Worm (Caenorhabditis elegans) whole organism, early embryonic: Measurements from ENCODE around the gene lmtr-5.

ENCODE experiments used
- B0310.2 ChIP-seq: sonication (generic microtip); optimal IDR thresholded peaks from 2 replicates; lab custom pipeline; 2016; ENCODE audit warnings: mild to moderate bottlenecking, missing genetic modification characterization, missing compliant biosample characterization
- ama-1 ChIP-seq: fragments of 150-350 bp; optimal IDR thresholded peaks from 2 replicates; lab custom pipeline; 2014
- ceh-13 ChIP-seq: fragments of 200-800 bp; sonication (Bioruptor generic); optimal IDR thresholded peaks from 2 replicates; lab custom pipeline; 2018; ENCODE audit warnings: mild to moderate bottlenecking, missing genetic modification characterization, missing compliant biosample characterization
- ets-7 ChIP-seq: sonication (generic microtip); optimal IDR thresholded peaks from 2 replicates; lab custom pipeline; 2016; ENCODE audit warnings: missing genotype, missing genetic modification characterization, missing compliant biosample characterization
- flt-1 ChIP-seq: fragments of 200-800 bp; sonication (Bioruptor generic); IDR thresholded peaks from 2 replicates; pipeline ENCODE4 v1.3.6; 2022; ENCODE audit warnings: missing genetic modification characterization, missing compliant biosample characterization
- hmbx-1 ChIP-seq: sonication (generic microtip); optimal IDR thresholded peaks from 2 replicates; lab custom pipeline; 2016; ENCODE audit warnings: mild to moderate bottlenecking, missing genetic modification characterization, missing compliant biosample characterization
- pes-1 ChIP-seq: fragments of 200-800 bp; sonication (Bioruptor generic); IDR thresholded peaks from 2 replicates; pipeline ENCODE4 v1.3.6; 2022; ENCODE audit warnings: missing genetic modification reagents, missing genetic modification characterization, missing compliant biosample characterization
- tra-4 ChIP-seq: sonication (generic microtip); optimal IDR thresholded peaks from 2 replicates; lab custom pipeline; 2017; ENCODE audit warnings: missing genetic modification characterization, missing compliant biosample characterization

- TF ChIP-seq flt-1 (GFP tag; lab: Robert Waterston, UW) (no peak), ama-1 (lab: Kevin White, UChicago) (no peak), hmbx-1 (no peak), tra-4 (no peak), pes-1 (GFP tag; lab: Robert Waterston, UW) (no peak), B0310.2 (tag; lab: Kevin White, UChicago) (no peak), ets-7 (tag; lab: Kevin White, UChicago) (no peak), ceh-13 (no peak)
These were observed 36.8 kb downstream of the lmtr-5 start for ce11 chrIII:3220287-3220686.
